Fruit fly (Drosophila melanogaster): ENCODE results near the gene kmg.

The kmg gene

dm6 chr2L:13164994-13165801 is 4.9 kb downstream of the kmg start, which contains the start of gene Sirt1 (continued):
- TF ChIP-seq CG10366 (GFP tag; IDR thresholded peaks at IDR 0.05) (peak; percentile 61), CG4282 (GFP tag; optimal IDR thresholded peaks at IDR 0.05) (peak; percentile 41), Neu2 (GFP tag; optimal IDR thresholded peaks at IDR 0.05; ENCODE audit: borderline replicate concordance) (no peak), CG15696 (tag; optimal IDR thresholded peaks at IDR 0.05) (peak; percentile 89), CG7928 (GFP tag; optimal IDR thresholded peaks at IDR 0.05) (peak; percentile 51), E2f1 (GFP tag; IDR thresholded peaks at IDR 0.05) (peak; percentile 79), en (GFP tag; optimal IDR thresholded peaks at IDR 0.05) (no peak), pfk (GFP tag; optimal IDR thresholded peaks at IDR 0.05) (no peak), CG8478 (optimal IDR thresholded peaks at IDR 0.05) (no peak), fd3F (GFP tag; optimal IDR thresholded peaks at IDR 0.05) (peak; percentile 87), CG10321 (GFP tag; IDR thresholded peaks at IDR 0.05) (0 out of 2 replicates have a peak, but pooled peaks have one; percentile 16), fd64A (GFP tag; optimal IDR thresholded peaks at IDR 0.05) (no peak), CG32532 (GFP tag; IDR thresholded peaks at IDR 0.05) (peak; percentile 84), CG1647 (GFP tag; optimal IDR thresholded peaks at IDR 0.05) (no peak), vvl (GFP tag; IDR thresholded peaks at IDR 0.05) (peak; percentile 66), CG11696 (GFP tag; IDR thresholded peaks at IDR 0.05) (0 out of 2 replicates have a peak, but pooled peaks have one; percentile 35), grn (GFP tag; optimal IDR thresholded peaks at IDR 0.05) (no peak), tin (GFP tag; optimal IDR thresholded peaks at IDR 0.05) (peak; percentile 84), CG11560 (tag; IDR thresholded peaks at IDR 0.05) (peak; percentile 65; the same call in 2 of the 3 replicates), tap (tag; optimal IDR thresholded peaks at IDR 0.05) (peak; percentile 62), CG6654 (GFP tag; optimal IDR thresholded peaks at IDR 0.05) (peak; percentile 67), Chrac-16 (GFP tag; optimal IDR thresholded peaks at IDR 0.05) (peak; percentile 90), CG13624 (GFP tag; optimal IDR thresholded peaks at IDR 0.05) (peak; percentile 34), ase (GFP tag; IDR thresholded peaks at IDR 0.05) (peak; percentile 59; the same call in 1 of the 3 replicates), CG7357 (GFP tag; IDR thresholded peaks at IDR 0.05) (peak; percentile 83), CG12299 (tag; optimal IDR thresholded peaks at IDR 0.05) (peak; percentile 61), CG12104 (GFP tag; optimal IDR thresholded peaks at IDR 0.05) (peak; percentile 88), CG8281 (tag; optimal IDR thresholded peaks at IDR 0.05) (peak; percentile 85), CG15479 (GFP tag; optimal IDR thresholded peaks at IDR 0.05) (no peak), Dp (GFP tag; optimal IDR thresholded peaks at IDR 0.05) (no peak), Myb (GFP tag; optimal IDR thresholded peaks at IDR 0.05) (no peak), MESR4 (GFP tag; optimal IDR thresholded peaks at IDR 0.05) (peak; percentile 99), CG17385 (GFP tag; optimal IDR thresholded peaks at IDR 0.05) (peak; percentile 77), prd (optimal IDR thresholded peaks at IDR 0.05) (no peak), prd (GFP tag; IDR thresholded peaks at IDR 0.05) (peak; percentile 89), CG16813 (GFP tag; IDR thresholded peaks at IDR 0.05; ENCODE audit: partially characterized antibody) (0 out of 3 replicates have a peak, but pooled peaks have one; percentile 20), CG2202 (tag; optimal IDR thresholded peaks at IDR 0.05) (peak; percentile 40), CG18262 (tag; optimal IDR thresholded peaks at IDR 0.05) (peak; percentile 94), CG7987 (GFP tag; optimal IDR thresholded peaks at IDR 0.05) (peak; percentile 24), CG1529 (GFP tag; optimal IDR thresholded peaks at IDR 0.05) (peak; percentile 65), Kr (GFP tag; optimal IDR thresholded peaks at IDR 0.05) (no peak), CG1603 (tag; optimal IDR thresholded peaks at IDR 0.05) (no peak), CG17568 (GFP tag; optimal IDR thresholded peaks at IDR 0.05) (peak; percentile 35), CG11085 (GFP tag; IDR thresholded peaks at IDR 0.05) (peak; percentile 74), Awh (GFP tag; IDR thresholded peaks at IDR 0.05) (peak; percentile 61; the same call in 1 of the 2 replicates), tup (GFP tag; optimal IDR thresholded peaks at IDR 0.05) (peak; percentile 11), CG7839 (tag; optimal IDR thresholded peaks at IDR 0.05) (peak; percentile 95), ken (GFP tag; IDR thresholded peaks at IDR 0.05) (peak; percentile 64; the same call in 1 of the 3 replicates), CG14050 (GFP tag; IDR thresholded peaks at IDR 0.05) (0 out of 3 replicates have a peak, but pooled peaks have one; percentile 47)

Data from whole organism, embryonic.